Fruit fly (Drosophila melanogaster) whole organism, prepupa: ENCODE data around the gene beat-Ib.

Experiments used
- Blimp-1 ChIP-seq: fragments of 200-800 bp; sonication (Bioruptor generic); optimal IDR thresholded peaks from 3 replicates; lab custom pipeline; 2017; ENCODE audit warnings: missing biosample characterization, missing genetic modification characterization, mild to moderate bottlenecking, moderate library complexity, missing genetic modification reagents
- CG10631 ChIP-seq: fragments of 200-800 bp; sonication (Bioruptor generic); optimal IDR thresholded peaks from 2 replicates; lab custom pipeline; 2016; ENCODE audit warnings: missing biosample characterization, missing genetic modification characterization
- CG10669 ChIP-seq: fragments of 200-800 bp; sonication (Bioruptor generic); optimal IDR thresholded peaks from 3 replicates; lab custom pipeline; 2018; ENCODE audit warnings: missing biosample characterization, mild to moderate bottlenecking, missing genetic modification characterization, moderate library complexity
- CG11294 ChIP-seq: fragments of 200-800 bp; sonication (Bioruptor generic); IDR thresholded peaks from 2 replicates; pipeline ENCODE4 v1.3.6; 2022; ENCODE audit warnings: missing biosample characterization, missing genetic modification characterization
- CG11762 ChIP-seq: fragments of 200-800 bp; sonication (Bioruptor generic); optimal IDR thresholded peaks from 3 replicates; lab custom pipeline; 2016; ENCODE audit warnings: missing biosample characterization, missing genetic modification characterization; ENCODE audit not compliant: insufficient read depth
- CG11902 ChIP-seq: fragments of 200-800 bp; sonication (Bioruptor generic); optimal IDR thresholded peaks from 3 replicates; lab custom pipeline; 2016; ENCODE audit warnings: missing biosample characterization, missing genetic modification characterization
- CG16779 ChIP-seq: fragments of 200-800 bp; sonication (Bioruptor generic); optimal IDR thresholded peaks from 3 replicates; lab custom pipeline; 2017; ENCODE audit warnings: missing biosample characterization, mild to moderate bottlenecking, missing genetic modification characterization
- CG3032 ChIP-seq: fragments of 200-800 bp; optimal IDR thresholded peaks from 2 replicates; lab custom pipeline; 2019; ENCODE audit warnings: missing biosample characterization, mild to moderate bottlenecking, missing genetic modification characterization, moderate library complexity
- CG31627 ChIP-seq: fragments of 200-800 bp; sonication (Bioruptor generic); optimal IDR thresholded peaks from 3 replicates; lab custom pipeline; 2016; ENCODE audit warnings: missing biosample characterization, missing genetic modification characterization
- CG32006 ChIP-seq: fragments of 200-800 bp; sonication (Bioruptor generic); optimal IDR thresholded peaks from 3 replicates; lab custom pipeline; 2017; ENCODE audit warnings: missing biosample characterization, mild to moderate bottlenecking, missing genetic modification characterization
- CG34406 ChIP-seq: fragments of 200-800 bp; sonication (Bioruptor generic); optimal IDR thresholded peaks from 3 replicates; lab custom pipeline; 2016; ENCODE audit warnings: missing biosample characterization, missing genetic modification characterization
- CG3919 ChIP-seq: fragments of 200-800 bp; sonication (Bioruptor generic); optimal IDR thresholded peaks from 3 replicates; lab custom pipeline; 2016; ENCODE audit warnings: missing biosample characterization, missing genetic modification characterization
- CG4318 ChIP-seq: fragments of 200-800 bp; sonication (Bioruptor generic); optimal IDR thresholded peaks from 3 replicates; lab custom pipeline; 2017; ENCODE audit warnings: missing biosample characterization, mild to moderate bottlenecking, missing genetic modification characterization
- CG6163 ChIP-seq: fragments of 200-800 bp; sonication (Bioruptor generic); IDR thresholded peaks from 3 replicates; pipeline ENCODE4 v1.3.6; 2022; ENCODE audit warnings: missing biosample characterization, missing genetic modification characterization
- CG6276 ChIP-seq: fragments of 200-800 bp; sonication (Bioruptor generic); optimal IDR thresholded peaks from 2 replicates; lab custom pipeline; 2017; ENCODE audit warnings: missing biosample characterization, mild to moderate bottlenecking, missing genetic modification characterization
- CG7368 ChIP-seq: fragments of 200-800 bp; sonication (Bioruptor generic); optimal IDR thresholded peaks from 3 replicates; lab custom pipeline; 2016; ENCODE audit warnings: missing biosample characterization, missing genetic modification characterization
- CG8119 ChIP-seq: fragments of 200-800 bp; sonication (Bioruptor generic); IDR thresholded peaks from 3 replicates; pipeline ENCODE4 v1.3.6; 2022; ENCODE audit warnings: missing biosample characterization, missing genetic modification characterization
- CG8319 ChIP-seq: fragments of 200-800 bp; sonication (Bioruptor generic); optimal IDR thresholded peaks from 3 replicates; lab custom pipeline; 2016; ENCODE audit warnings: missing biosample characterization, missing genetic modification characterization
- CG9139 ChIP-seq: fragments of 200-800 bp; sonication (Bioruptor generic); optimal IDR thresholded peaks from 3 replicates; lab custom pipeline; 2017; ENCODE audit warnings: missing biosample characterization, mild to moderate bottlenecking, missing genetic modification characterization
- Eip93F ChIP-seq: fragments of 200-800 bp; sonication (Bioruptor generic); optimal IDR thresholded peaks from 2 replicates; lab custom pipeline; 2016; ENCODE audit warnings: missing biosample characterization, mild to moderate bottlenecking, missing genetic modification characterization
- Ets21C ChIP-seq: fragments of 200-800 bp; sonication (Bioruptor generic); optimal IDR thresholded peaks from 3 replicates; lab custom pipeline; 2016; ENCODE audit warnings: missing biosample characterization, missing genetic modification characterization
- Ets96B ChIP-seq: fragments of 200-800 bp; optimal IDR thresholded peaks from 2 replicates; lab custom pipeline; 2019; ENCODE audit warnings: missing biosample characterization, mild to moderate bottlenecking, missing genetic modification characterization, moderate library complexity
- Gug ChIP-seq: fragments of 200-800 bp; sonication (Bioruptor generic); IDR thresholded peaks from 2 replicates; pipeline ENCODE4 v1.3.6; 2022; ENCODE audit warnings: missing biosample characterization, missing genetic modification characterization
- Hr39 ChIP-seq: fragments of 200-800 bp; sonication (Bioruptor generic); optimal IDR thresholded peaks from 2 replicates; lab custom pipeline; 2016; ENCODE audit warnings: missing biosample characterization, missing genetic modification characterization
- Hr4 ChIP-seq: fragments of 200-800 bp; sonication (Bioruptor generic); optimal IDR thresholded peaks from 3 replicates; lab custom pipeline; 2016; ENCODE audit warnings: missing biosample characterization, missing genetic modification characterization
- Lpt ChIP-seq: fragments of 200-800 bp; sonication (Bioruptor generic); optimal IDR thresholded peaks from 3 replicates; lab custom pipeline; 2016; ENCODE audit warnings: missing biosample characterization, missing genetic modification characterization
- Met ChIP-seq: fragments of 200-800 bp; sonication (Bioruptor generic); optimal IDR thresholded peaks from 3 replicates; lab custom pipeline; 2016; ENCODE audit warnings: missing biosample characterization, missing genetic modification characterization
- OdsH ChIP-seq: fragments of 200-800 bp; sonication (Bioruptor generic); optimal IDR thresholded peaks from 3 replicates; lab custom pipeline; 2016; ENCODE audit warnings: missing biosample characterization, missing genetic modification characterization
- Sox102F ChIP-seq: fragments of 200-800 bp; sonication (Bioruptor generic); optimal IDR thresholded peaks from 2 replicates; lab custom pipeline; 2016; ENCODE audit warnings: missing biosample characterization, mild to moderate bottlenecking, missing genetic modification characterization
- Sox14 ChIP-seq: fragments of 200-800 bp; sonication (Bioruptor generic); optimal IDR thresholded peaks from 3 replicates; lab custom pipeline; 2016; ENCODE audit warnings: missing biosample characterization, missing genetic modification characterization
- Sox15 ChIP-seq: fragments of 200-800 bp; sonication (Bioruptor generic); optimal IDR thresholded peaks from 3 replicates; lab custom pipeline; 2016; ENCODE audit warnings: missing biosample characterization, missing genetic modification characterization
- achi ChIP-seq: fragments of 200-800 bp; sonication (Bioruptor generic); optimal IDR thresholded peaks from 3 replicates; lab custom pipeline; 2016; ENCODE audit warnings: missing biosample characterization, missing genetic modification characterization
- acj6 ChIP-seq: fragments of 200-800 bp; sonication (Bioruptor generic); optimal IDR thresholded peaks from 3 replicates; lab custom pipeline; 2016; ENCODE audit warnings: missing biosample characterization, missing genetic modification characterization
- cyc ChIP-seq: fragments of 200-800 bp; sonication (Bioruptor generic); optimal IDR thresholded peaks from 3 replicates; lab custom pipeline; 2016; ENCODE audit warnings: missing biosample characterization, missing genetic modification characterization
- dsx ChIP-seq: fragments of 200-800 bp; optimal IDR thresholded peaks from 3 replicates; lab custom pipeline; 2019; ENCODE audit warnings: missing biosample characterization, mild to moderate bottlenecking, missing genetic modification characterization, moderate library complexity; ENCODE audit not compliant: poor library complexity, severe bottlenecking
- esn ChIP-seq: fragments of 200-800 bp; sonication (Bioruptor generic); optimal IDR thresholded peaks from 2 replicates; lab custom pipeline; 2016; ENCODE audit warnings: missing biosample characterization, mild to moderate bottlenecking, missing genetic modification characterization, moderate library complexity
- fd85E ChIP-seq: fragments of 200-800 bp; sonication (Bioruptor generic); optimal IDR thresholded peaks from 3 replicates; lab custom pipeline; 2016; ENCODE audit warnings: missing biosample characterization, missing genetic modification characterization
- lz ChIP-seq: fragments of 200-800 bp; sonication (Bioruptor generic); optimal IDR thresholded peaks from 3 replicates; lab custom pipeline; 2016; ENCODE audit warnings: missing biosample characterization, missing genetic modification characterization
- net ChIP-seq: fragments of 200-800 bp; sonication (Bioruptor generic); optimal IDR thresholded peaks from 3 replicates; lab custom pipeline; 2016; ENCODE audit warnings: missing biosample characterization, missing genetic modification characterization
- pdm3 ChIP-seq: fragments of 200-800 bp; sonication (Bioruptor generic); optimal IDR thresholded peaks from 3 replicates; lab custom pipeline; 2016; ENCODE audit warnings: missing biosample characterization, missing genetic modification characterization
- spab ChIP-seq: fragments of 200-800 bp; sonication (Bioruptor generic); optimal IDR thresholded peaks from 2 replicates; lab custom pipeline; 2017; ENCODE audit warnings: missing biosample characterization, mild to moderate bottlenecking, missing genetic modification characterization, missing genetic modification reagents
- svp ChIP-seq: fragments of 200-800 bp; sonication (Bioruptor generic); peaks from one replicate; lab custom pipeline; 2016; ENCODE audit warnings: missing biosample characterization, missing genetic modification characterization
- vri ChIP-seq: fragments of 200-800 bp; sonication (Bioruptor generic); optimal IDR thresholded peaks from 3 replicates; lab custom pipeline; 2016; ENCODE audit warnings: missing biosample characterization, mild to moderate bottlenecking, missing genetic modification characterization

Gene beat-Ib

dm6 chr2L:15912008-15912900, 50.0 kb downstream of the beat-Ib start (continued):
- TF ChIP-seq Sox102F (peak; percentile 39), pdm3 (GFP tag; lab: Kevin White, UChicago) (peak; percentile 67), CG10631 (peak; percentile 85), CG10669 (peak; percentile 56), CG34406 (peak; percentile 85), fd85E (GFP tag; lab: Kevin White, UChicago) (no peak), Gug (GFP tag; lab: Robert Waterston, UW) (peak; percentile 69), net (GFP tag; lab: Kevin White, UChicago) (peak; percentile 85), acj6 (GFP tag; lab: Kevin White, UChicago) (peak; percentile 77), Ets21C (GFP tag; lab: Kevin White, UChicago) (peak; percentile 51), esn (GFP tag; lab: Kevin White, UChicago) (peak; percentile 84), Lpt (peak; percentile 54), Sox14 (GFP tag; lab: Kevin White, UChicago) (peak; percentile 45), CG11294 (GFP tag; lab: Robert Waterston, UW) (peak; percentile 80; the same call in 1 of the 2 replicates), Hr4 (GFP tag; lab: Kevin White, UChicago) (peak; percentile 90), achi (peak; percentile 88), lz (GFP tag; lab: Kevin White, UChicago) (peak; percentile 69), OdsH (GFP tag; lab: Kevin White, UChicago) (peak; percentile 91), CG4318 (GFP tag; lab: Kevin White, UChicago) (peak; percentile 70), Eip93F (GFP tag; lab: Kevin White, UChicago) (no peak), CG16779 (tag; lab: Kevin White, UChicago) (peak; percentile 59), CG11762 (GFP tag; lab: Kevin White, UChicago) (peak; percentile 67), Ets96B (peak; percentile 65), CG3919 (GFP tag; lab: Kevin White, UChicago) (peak; percentile 69), Sox15 (GFP tag; lab: Kevin White, UChicago) (peak; percentile 77), CG31627 (peak; percentile 65), CG3032 (tag; lab: Kevin White, UChicago) (peak; percentile 69), CG7368 (peak; percentile 61)

- TF ChIP-seq CG34406 (no peak), Eip93F (GFP tag; lab: Kevin White, UChicago) (peak; percentile 84), Blimp-1 (peak; percentile 98), CG6163 (GFP tag; lab: Robert Waterston, UW) (no peak), CG6276 (GFP tag; lab: Kevin White, UChicago) (no peak), svp (peak; percentile 100), Met (GFP tag; lab: Kevin White, UChicago) (peak; percentile 80), vri (GFP tag; lab: Kevin White, UChicago) (peak; percentile 50), CG8319 (GFP tag; lab: Kevin White, UChicago) (no peak), Sox102F (no peak)
Observed at dm6 chr2L:15911591-15912007, 50.6 kb downstream of the beat-Ib start.

dm6 chr2L:15910937-15911590, 51.2 kb downstream of the beat-Ib start:
- TF ChIP-seq Sox14 (GFP tag; lab: Kevin White, UChicago): peak; percentile 97
- TF ChIP-seq CG9139: peak; percentile 73
- TF ChIP-seq Gug (GFP tag; lab: Robert Waterston, UW): peak; percentile 89
- TF ChIP-seq spab: peak; percentile 94
- peak; percentile 97 for TF ChIP-seq net (GFP tag; lab: Kevin White, UChicago)
- peak; percentile 83 for TF ChIP-seq CG6276 (GFP tag; lab: Kevin White, UChicago)
- peak; percentile 96 for TF ChIP-seq CG10631
- peak; percentile 94 for TF ChIP-seq CG11762 (GFP tag; lab: Kevin White, UChicago)
- TF ChIP-seq CG32006 (GFP tag; lab: Kevin White, UChicago): peak; percentile 94
- TF ChIP-seq cyc (GFP tag; lab: Kevin White, UChicago): peak; percentile 97
- peak; percentile 99 for TF ChIP-seq Hr39 (GFP tag; lab: Kevin White, UChicago)
- peak; percentile 98 for TF ChIP-seq OdsH (GFP tag; lab: Kevin White, UChicago)
- peak; percentile 93 for TF ChIP-seq fd85E (GFP tag; lab: Kevin White, UChicago)
- peak; percentile 92 for TF ChIP-seq CG3032 (tag; lab: Kevin White, UChicago)
- TF ChIP-seq CG16779 (tag; lab: Kevin White, UChicago): peak; percentile 90
- peak; percentile 97 for TF ChIP-seq Ets21C (GFP tag; lab: Kevin White, UChicago)
- peak; percentile 95 for TF ChIP-seq CG10669
- peak; percentile 95 for TF ChIP-seq CG3919 (GFP tag; lab: Kevin White, UChicago)
- peak; percentile 95 for TF ChIP-seq CG8119
- TF ChIP-seq lz (GFP tag; lab: Kevin White, UChicago): peak; percentile 99
- TF ChIP-seq CG11902: peak; percentile 95
- peak; percentile 96 for TF ChIP-seq Ets96B
- peak; percentile 99 for TF ChIP-seq Hr4 (GFP tag; lab: Kevin White, UChicago)
- peak; percentile 91 for TF ChIP-seq dsx (GFP tag; lab: Kevin White, UChicago)
